Worm (Caenorhabditis elegans): ENCODE data around the gene BE0003N10.1.
"Not testable (repeated sequence)": the region's sequence is repeated elsewhere in the genome, so short reads cannot be mapped to it uniquely, and the experiment has no call there.

BE0003N10.1 gene

ce11 chrIII:1040059-1040458, 2.8 kb downstream of the BE0003N10.1 start:
- TF ChIP-seq unc-62 (GFP tag; optimal IDR thresholded peaks at IDR 0.05) = no peak

- no peak for TF ChIP-seq unc-62 (GFP tag; optimal IDR thresholded peaks at IDR 0.05)
These were observed 6.5 kb downstream of the BE0003N10.1 start for ce11 chrIII:1043790-1044189.

ce11 chrIII:1051877-1052276, 14.6 kb downstream of the BE0003N10.1 start:
- no peak for TF ChIP-seq unc-62 (GFP tag; optimal IDR thresholded peaks at IDR 0.05)

ce11 chrIII:1052291-1052690, 15.0 kb downstream of the BE0003N10.1 start:
- TF ChIP-seq unc-62 (GFP tag; optimal IDR thresholded peaks at IDR 0.05) = no peak

- no peak for TF ChIP-seq unc-62 (GFP tag; optimal IDR thresholded peaks at IDR 0.05)
These were observed 15.8 kb downstream of the BE0003N10.1 start, which contains the start of gene fbxo-11.2 for ce11 chrIII:1053067-1053466. fbxo-11.2 (minus strand) TSS chrIII:1053242.

- no peak for TF ChIP-seq unc-62 (GFP tag; optimal IDR thresholded peaks at IDR 0.05)
These were observed 16.8 kb downstream of the BE0003N10.1 start for ce11 chrIII:1054096-1054495.

ce11 chrIII:1058074-1058473, 20.8 kb downstream of the BE0003N10.1 start:
- no peak for TF ChIP-seq unc-62 (GFP tag; optimal IDR thresholded peaks at IDR 0.05)

ce11 chrIII:1058881-1059280, 21.6 kb downstream of the BE0003N10.1 start:
- no peak for TF ChIP-seq unc-62 (GFP tag; optimal IDR thresholded peaks at IDR 0.05)

ce11 chrIII:1059961-1060360, 22.7 kb downstream of the BE0003N10.1 start, which contains the start of gene BE0003N10.6:
BE0003N10.6 (minus strand) TSS chrIII:1060061.
- TF ChIP-seq unc-62 (GFP tag; optimal IDR thresholded peaks at IDR 0.05) = no peak

ce11 chrIII:1074152-1074551, 36.9 kb downstream of the BE0003N10.1 start:
- no peak for TF ChIP-seq unc-62 (GFP tag; optimal IDR thresholded peaks at IDR 0.05)

- TF ChIP-seq unc-62 (GFP tag; optimal IDR thresholded peaks at IDR 0.05) = not testable (repeated sequence)
These were observed 39.1 kb downstream of the BE0003N10.1 start, which contains the start of gene uaf-1 for ce11 chrIII:1076383-1076782. uaf-1 (minus strand) TSS chrIII:1076555.

ce11 chrIII:1080536-1080935, 43.2 kb downstream of the BE0003N10.1 start, which contains the start of the genes rab-18 and kbp-4:
rab-18 (minus strand) TSS chrIII:1080775.
kbp-4 (plus strand) TSS chrIII:1080901.
- TF ChIP-seq unc-62 (GFP tag; optimal IDR thresholded peaks at IDR 0.05) = no peak

ce11 chrIII:1081101-1081500, 43.8 kb downstream of the BE0003N10.1 start, which contains the start of gene par-2:
par-2 (plus strand) TSS chrIII:1081401.
- TF ChIP-seq unc-62 (GFP tag; optimal IDR thresholded peaks at IDR 0.05) = no peak

ce11 chrIII:1084971-1085370, 47.7 kb downstream of the BE0003N10.1 start:
- TF ChIP-seq unc-62 (GFP tag; optimal IDR thresholded peaks at IDR 0.05) = no peak

ce11 chrIII:1094391-1094790, 57.1 kb downstream of the BE0003N10.1 start:
- no peak for TF ChIP-seq unc-62 (GFP tag; optimal IDR thresholded peaks at IDR 0.05)
